Fruit fly (Drosophila melanogaster) whole organism, embryonic: ENCODE results near the gene Ufl1.

Experiments
- Adf1 ChIP-seq: fragments of 200-800 bp; sonication (Bioruptor generic); IDR thresholded peaks from 2 replicates; pipeline ENCODE4 v1.3.6; 2022; ENCODE audit warnings: missing biosample characterization, missing genetic modification characterization
- Atf3 ChIP-seq: fragments of 200-800 bp; sonication (Bioruptor generic); optimal IDR thresholded peaks from 3 replicates; lab custom pipeline; 2016; ENCODE audit warnings: missing biosample characterization, missing genetic modification characterization
- C15 ChIP-seq: fragments of 200-800 bp; sonication (Bioruptor generic); IDR thresholded peaks from 3 replicates; pipeline ENCODE4 v1.3.6; 2022; ENCODE audit warnings: missing biosample characterization, missing genetic modification characterization
- CG11504 ChIP-seq: fragments of 200-800 bp; sonication (Bioruptor generic); optimal IDR thresholded peaks from 3 replicates; lab custom pipeline; 2019; ENCODE audit warnings: missing biosample characterization, mild to moderate bottlenecking, missing genetic modification characterization, moderate library complexity
- CG11560 ChIP-seq: fragments of 200-800 bp; sonication (Bioruptor generic); IDR thresholded peaks from 3 replicates; pipeline ENCODE4 v1.3.6; 2022; ENCODE audit warnings: missing biosample characterization, missing genetic modification characterization
- CG15073 ChIP-seq: fragments of 200-800 bp; sonication (Bioruptor generic); optimal IDR thresholded peaks from 2 replicates; lab custom pipeline; 2016; ENCODE audit warnings: missing biosample characterization, missing genetic modification characterization
- CG15479 ChIP-seq: fragments of 200-800 bp; sonication (Bioruptor generic); optimal IDR thresholded peaks from 3 replicates; lab custom pipeline; 2019; ENCODE audit warnings: missing biosample characterization, mild to moderate bottlenecking, missing genetic modification characterization, moderate library complexity
- CG15601 ChIP-seq: fragments of 200-800 bp; sonication (Bioruptor generic); optimal IDR thresholded peaks from 3 replicates; lab custom pipeline; 2019; ENCODE audit warnings: missing biosample characterization, mild to moderate bottlenecking, missing genetic modification characterization, moderate library complexity
- CG1647 ChIP-seq: fragments of 200-800 bp; sonication (Bioruptor generic); optimal IDR thresholded peaks from 3 replicates; lab custom pipeline; 2016; ENCODE audit warnings: missing biosample characterization, missing genetic modification characterization
- CG16779 ChIP-seq: fragments of 200-800 bp; sonication (Bioruptor generic); IDR thresholded peaks from 2 replicates; pipeline ENCODE4 v1.3.6; 2022; ENCODE audit warnings: missing biosample characterization, missing genetic modification characterization
- CG30020 ChIP-seq: fragments of 200-800 bp; optimal IDR thresholded peaks from 2 replicates; lab custom pipeline; 2019; ENCODE audit warnings: missing biosample characterization, mild to moderate bottlenecking, missing genetic modification characterization, moderate library complexity
- CG30431 ChIP-seq: fragments of 200-800 bp; sonication (Bioruptor generic); optimal IDR thresholded peaks from 2 replicates; lab custom pipeline; 2017; ENCODE audit warnings: missing biosample characterization, missing genetic modification characterization
- CG4328 ChIP-seq: fragments of 200-800 bp; sonication (Bioruptor generic); optimal IDR thresholded peaks from 3 replicates; lab custom pipeline; 2017; ENCODE audit warnings: missing biosample characterization, missing genetic modification reagents, missing genetic modification characterization
- CG4707 ChIP-seq: fragments of 200-800 bp; sonication (Bioruptor generic); optimal IDR thresholded peaks from 2 replicates; lab custom pipeline; 2018; ENCODE audit warnings: missing biosample characterization, mild to moderate bottlenecking, missing genetic modification characterization, moderate library complexity
- CG4854 ChIP-seq: fragments of 200-800 bp; sonication (Bioruptor generic); optimal IDR thresholded peaks from 2 replicates; lab custom pipeline; 2016; ENCODE audit warnings: missing biosample characterization, missing genetic modification characterization, inconsistent platforms
- CG6654 ChIP-seq: fragments of 200-800 bp; sonication (Bioruptor generic); optimal IDR thresholded peaks from 2 replicates; lab custom pipeline; 2017; ENCODE audit warnings: missing biosample characterization, mild to moderate bottlenecking, missing genetic modification characterization
- CG6765 ChIP-seq: fragments of 200-800 bp; sonication (Bioruptor generic); optimal IDR thresholded peaks from 3 replicates; lab custom pipeline; 2017; ENCODE audit warnings: missing biosample characterization, mild to moderate bottlenecking, missing genetic modification characterization
- CG7963 ChIP-seq: fragments of 200-800 bp; sonication (Bioruptor generic); IDR thresholded peaks from 3 replicates; pipeline ENCODE4 v1.3.6; 2022; ENCODE audit warnings: missing biosample characterization, missing genetic modification characterization; ENCODE audit not compliant: partially characterized antibody
- CG8290 ChIP-seq, 3 experiments: fragments of 200-800 bp; sonication (Bioruptor generic); optimal IDR thresholded peaks; 2 replicates each; lab custom pipeline; 2016 to 2019; ENCODE audit warnings: missing biosample characterization in 3 of 3, missing genetic modification characterization in 3 of 3, mild to moderate bottlenecking in 2 of 3, moderate library complexity in 1 of 3
- CG8478 ChIP-seq: fragments of >200 bp; optimal IDR thresholded peaks from 2 replicates; lab custom pipeline; 2018
- Deaf1 ChIP-seq: fragments of 200-800 bp; optimal IDR thresholded peaks from 3 replicates; lab custom pipeline; 2019; ENCODE audit warnings: missing biosample characterization, mild to moderate bottlenecking, missing genetic modification characterization, moderate library complexity
- Dek ChIP-seq: fragments of 200-800 bp; sonication (Bioruptor generic); optimal IDR thresholded peaks from 3 replicates; lab custom pipeline; 2019; ENCODE audit warnings: missing biosample characterization, mild to moderate bottlenecking, missing genetic modification characterization, moderate library complexity
- ERR ChIP-seq: fragments of 200-800 bp; sonication (Bioruptor generic); optimal IDR thresholded peaks from 2 replicates; lab custom pipeline; 2016; ENCODE audit warnings: missing biosample characterization, missing genetic modification characterization
- Hr51 ChIP-seq, 2 experiments: fragments of 200-800 bp; sonication (Bioruptor generic); optimal IDR thresholded peaks; 2 replicates in 1 of 2; 3 replicates in 1 of 2; lab custom pipeline; 2016 to 2018; ENCODE audit warnings: missing biosample characterization in 2 of 2, missing genetic modification characterization in 2 of 2, mild to moderate bottlenecking in 1 of 2, moderate library complexity in 1 of 2
- Kr ChIP-seq: fragments of 200-800 bp; sonication (Bioruptor generic); optimal IDR thresholded peaks from 2 replicates; lab custom pipeline; 2017; ENCODE audit warnings: missing biosample characterization, mild to moderate bottlenecking, missing genetic modification characterization
- Max ChIP-seq: fragments of 200-800 bp; sonication (Bioruptor generic); optimal IDR thresholded peaks from 2 replicates; lab custom pipeline; 2016; ENCODE audit warnings: missing biosample characterization, mild to moderate bottlenecking, missing genetic modification characterization
- Sry-δ ChIP-seq: fragments of 200-800 bp; sonication (Bioruptor generic); optimal IDR thresholded peaks from 2 replicates; lab custom pipeline; 2016; ENCODE audit warnings: missing biosample characterization, missing genetic modification characterization
- Stat92E ChIP-seq, 3 experiments: fragments of >200 bp in 2 of 3; fragments of 200-800 bp in 1 of 3; sonication (Bioruptor generic) in 1 of 3; optimal IDR thresholded peaks; 2 replicates each; lab custom pipeline; 2017 to 2019; ENCODE audit warnings: missing biosample characterization in 3 of 3, missing genetic modification characterization in 3 of 3, mild to moderate bottlenecking in 1 of 3, moderate library complexity in 1 of 3
- Trl ChIP-seq, 3 experiments: fragments of >200 bp in 2 of 3; fragments of 200-800 bp in 1 of 3; sonication (Bioruptor generic) in 1 of 3; optimal IDR thresholded peaks; 2 replicates in 1 of 3; 3 replicates in 2 of 3; lab custom pipeline; 2016 to 2017; ENCODE audit warnings: missing biosample characterization in 1 of 3, missing genetic modification characterization in 1 of 3
- YL-1 ChIP-seq: fragments of 200-800 bp; sonication (Bioruptor generic); optimal IDR thresholded peaks from 3 replicates; lab custom pipeline; 2017; ENCODE audit warnings: missing biosample characterization, mild to moderate bottlenecking, missing genetic modification characterization
- az2 ChIP-seq: fragments of 200-800 bp; sonication (Bioruptor generic); optimal IDR thresholded peaks from 3 replicates; lab custom pipeline; 2016; ENCODE audit warnings: missing biosample characterization, missing genetic modification characterization
- chm ChIP-seq: fragments of 200-800 bp; sonication (Bioruptor generic); IDR thresholded peaks from 2 replicates; pipeline ENCODE4 v1.3.6; 2022; ENCODE audit warnings: missing biosample characterization, missing genetic modification characterization
- croc ChIP-seq: fragments of 200-800 bp; sonication (Bioruptor generic); conservative IDR thresholded peaks from 3 replicates; pipeline ENCODE4 v1.3.6; 2022; ENCODE audit warnings: missing biosample characterization, missing genetic modification characterization
- dmrt11E ChIP-seq: fragments of 200-800 bp; sonication (Bioruptor generic); optimal IDR thresholded peaks from 3 replicates; lab custom pipeline; 2018; ENCODE audit warnings: missing biosample characterization, mild to moderate bottlenecking, missing genetic modification characterization, moderate library complexity
- ems ChIP-seq: fragments of 200-800 bp; sonication (Bioruptor generic); optimal IDR thresholded peaks from 3 replicates; lab custom pipeline; 2016; ENCODE audit warnings: missing biosample characterization, missing genetic modification characterization
- exex ChIP-seq: fragments of 200-800 bp; sonication (Bioruptor generic); optimal IDR thresholded peaks from 4 replicates; lab custom pipeline; 2018; ENCODE audit warnings: missing biosample characterization, mild to moderate bottlenecking, missing genetic modification characterization, moderate library complexity
- eyg ChIP-seq: fragments of 200-800 bp; sonication (Bioruptor generic); optimal IDR thresholded peaks from 3 replicates; lab custom pipeline; 2016; ENCODE audit warnings: missing biosample characterization, missing genetic modification characterization
- ftz-f1 ChIP-seq: fragments of 200-800 bp; sonication (Bioruptor generic); optimal IDR thresholded peaks from 2 replicates; lab custom pipeline; 2016; ENCODE audit warnings: missing biosample characterization, missing genetic modification characterization
- ham ChIP-seq: fragments of 200-800 bp; sonication (Bioruptor generic); IDR thresholded peaks from 2 replicates; pipeline ENCODE4 v1.3.6; 2022; ENCODE audit warnings: missing biosample characterization, missing genetic modification characterization
- hbn ChIP-seq: fragments of 200-800 bp; sonication (Bioruptor generic); IDR thresholded peaks from 2 replicates; pipeline ENCODE4 v1.3.6; 2022; ENCODE audit warnings: missing biosample characterization, missing genetic modification characterization; ENCODE audit not compliant: partially characterized antibody
- hth ChIP-seq: fragments of >200 bp; optimal IDR thresholded peaks from 2 replicates; lab custom pipeline; 2017; ENCODE audit warnings: inconsistent platforms
- knrl ChIP-seq: fragments of 200-800 bp; sonication (Bioruptor generic); IDR thresholded peaks from 3 replicates; pipeline ENCODE4 v1.3.6; 2022; ENCODE audit warnings: missing biosample characterization, missing genetic modification characterization; ENCODE audit not compliant: partially characterized antibody
- otp ChIP-seq: fragments of 200-800 bp; sonication (Bioruptor generic); IDR thresholded peaks from 3 replicates; pipeline ENCODE4, ENCODE4 v1.3.6; 2022; ENCODE audit warnings: missing biosample characterization, missing genetic modification characterization
- pros ChIP-seq: fragments of 200-800 bp; sonication (Bioruptor generic); optimal IDR thresholded peaks from 3 replicates; lab custom pipeline; 2019; ENCODE audit warnings: missing biosample characterization, mild to moderate bottlenecking, missing genetic modification characterization, moderate library complexity
- sens-2 ChIP-seq: fragments of 200-800 bp; sonication (Bioruptor generic); IDR thresholded peaks from 2 replicates; pipeline ENCODE4 v1.3.6; 2022; ENCODE audit warnings: missing biosample characterization, missing genetic modification characterization
- sqz ChIP-seq: fragments of 200-800 bp; sonication (Bioruptor generic); optimal IDR thresholded peaks from 3 replicates; lab custom pipeline; 2018; ENCODE audit warnings: missing biosample characterization, mild to moderate bottlenecking, missing genetic modification characterization
- unpg ChIP-seq: fragments of 200-800 bp; sonication (Bioruptor generic); optimal IDR thresholded peaks from 3 replicates; lab custom pipeline; 2018; ENCODE audit warnings: missing biosample characterization, mild to moderate bottlenecking, missing genetic modification characterization, moderate library complexity

Gene Ufl1

DNA sequence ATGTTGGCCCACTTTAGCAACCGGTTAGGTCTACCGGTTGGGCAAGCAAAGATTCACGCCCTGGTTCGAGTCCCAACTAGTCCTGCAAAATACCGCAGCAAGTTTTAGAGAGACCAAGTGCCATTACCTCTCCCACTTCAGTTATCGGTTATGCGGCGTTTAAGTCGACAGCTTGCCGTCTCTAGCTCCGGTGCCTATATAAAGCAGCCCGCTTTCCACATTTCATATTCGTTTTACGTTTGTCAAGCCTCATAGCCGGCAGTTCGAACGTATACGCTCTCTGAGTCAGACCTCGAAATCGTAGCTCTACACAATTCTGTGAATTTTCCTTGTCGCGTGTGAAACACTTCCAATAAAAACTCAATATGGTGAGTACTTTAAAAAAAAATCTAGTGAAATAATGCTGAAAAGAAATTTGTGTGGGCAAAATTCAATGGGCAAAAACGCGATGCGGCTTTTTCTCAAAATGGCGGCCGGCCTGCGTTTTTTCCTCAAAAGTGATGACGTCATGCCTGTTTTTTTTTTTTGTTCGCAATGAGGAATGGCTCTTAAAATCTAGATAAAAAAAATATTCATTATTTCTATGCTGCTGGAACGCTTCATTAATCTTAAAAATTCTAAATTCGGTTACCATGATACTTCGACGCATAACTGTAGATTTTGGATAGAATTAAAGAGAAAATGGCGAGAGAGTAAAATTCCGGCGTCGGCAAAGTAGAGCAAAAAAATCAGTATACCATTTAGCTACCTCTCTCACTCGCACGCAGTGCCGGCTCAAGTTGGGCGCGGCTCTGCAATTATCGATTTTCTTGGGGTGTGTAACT, 12.3 kb upstream of the Ufl1 start, which contains the start of gene alphaTub84B (continued):
- TF ChIP-seq otp (GFP tag; lab: Robert Waterston, UW), result peak; percentile 75; the same call in 2 of the 3 replicates
- TF ChIP-seq Adf1, result no peak; the same call in 1 of the 2 replicates
- TF ChIP-seq ERR, result peak; percentile 69
- TF ChIP-seq knrl (GFP tag; lab: Robert Waterston, UW), result peak; percentile 35; the same call in 1 of the 3 replicates
- no peak for TF ChIP-seq CG30431
- peak; percentile 64 for TF ChIP-seq Dek (tag; lab: Kevin White, UChicago)
- TF ChIP-seq CG6654 (GFP tag; lab: Kevin White, UChicago), result no peak
- TF ChIP-seq CG4707 (GFP tag; lab: Kevin White, UChicago), result peak; percentile 68
- TF ChIP-seq hth (lab: Kevin White, UChicago), result no peak
- TF ChIP-seq Deaf1 (tag; lab: Kevin White, UChicago), result peak; percentile 32
- TF ChIP-seq az2 (GFP tag; lab: Kevin White, UChicago), result peak; percentile 24
- peak; percentile 75 for TF ChIP-seq ftz-f1
- TF ChIP-seq CG15479 (GFP tag; lab: Kevin White, UChicago), result no peak
- peak; percentile 94 for TF ChIP-seq Sry-δ (GFP tag; lab: Kevin White, UChicago)
- TF ChIP-seq YL-1, result peak; percentile 90
- TF ChIP-seq ham (GFP tag; lab: Robert Waterston, UW), result no peak
- peak in 1 of 3 experiments; percentile 96 for TF ChIP-seq Stat92E (GFP tag; optimal IDR thresholded peaks at IDR 0.05; lab: Kevin White, UChicago)
- peak in 1 of 2 experiments; percentile 54 for TF ChIP-seq Trl (optimal IDR thresholded peaks at IDR 0.05; lab: Kevin White, UChicago)
- TF ChIP-seq Trl (GFP tag; optimal IDR thresholded peaks at IDR 0.05; lab: Kevin White, UChicago), result peak; percentile 76
- peak; percentile 45 for TF ChIP-seq Max
- TF ChIP-seq CG11560 (tag; lab: Robert Waterston, UW), result no peak; the same call in 2 of the 3 replicates
- peak; percentile 80 for TF ChIP-seq eyg (GFP tag; lab: Kevin White, UChicago)
- TF ChIP-seq hbn, result no peak
- peak; percentile 60 for TF ChIP-seq CG4854
- TF ChIP-seq CG15073 (GFP tag; lab: Kevin White, UChicago), result no peak
- TF ChIP-seq Atf3 (GFP tag; lab: Kevin White, UChicago), result peak; percentile 83
- no peak for TF ChIP-seq CG8478 (lab: Kevin White, UChicago)
- TF ChIP-seq ems, result peak; percentile 55
- peak; percentile 20 to 83 for TF ChIP-seq Hr51 (GFP tag; optimal IDR thresholded peaks at IDR 0.05; lab: Kevin White, UChicago)
- peak; percentile 74 for TF ChIP-seq CG6765 (GFP tag; lab: Kevin White, UChicago)
- peak; percentile 43 for TF ChIP-seq unpg (GFP tag; lab: Kevin White, UChicago)
- 0 out of 3 replicates have a peak, but pooled peaks have one; percentile 20 for TF ChIP-seq CG7963 (GFP tag; lab: Robert Waterston, UW)
- peak; percentile 79 for TF ChIP-seq CG1647 (GFP tag; lab: Kevin White, UChicago)
- peak; percentile 28; the same call in 1 of the 3 replicates for TF ChIP-seq C15 (GFP tag; lab: Robert Waterston, UW)
- no peak for TF ChIP-seq exex (tag; lab: Kevin White, UChicago)
- TF ChIP-seq CG16779 (GFP tag; lab: Robert Waterston, UW), result peak; percentile 66
- TF ChIP-seq CG8290 (GFP tag; optimal IDR thresholded peaks at IDR 0.05; lab: Kevin White, UChicago), result peak; percentile 46
- peak; percentile 59 to 93 for TF ChIP-seq CG8290 (tag; optimal IDR thresholded peaks at IDR 0.05; lab: Kevin White, UChicago)
- TF ChIP-seq pros (GFP tag; lab: Kevin White, UChicago), result peak; percentile 33
- peak; percentile 61 for TF ChIP-seq CG4328
- TF ChIP-seq dmrt11E (tag; lab: Kevin White, UChicago), result peak; percentile 16
- no peak for TF ChIP-seq croc (GFP tag; lab: Robert Waterston, UW)
- TF ChIP-seq CG30020 (tag; lab: Kevin White, UChicago), result no peak
- TF ChIP-seq CG11504 (tag; lab: Kevin White, UChicago), result peak; percentile 48
- peak; percentile 99 for TF ChIP-seq sqz
- TF ChIP-seq CG15601 (tag; lab: Kevin White, UChicago), result peak; percentile 55
- TF ChIP-seq Kr (GFP tag; lab: Kevin White, UChicago), result no peak
- TF ChIP-seq sens-2 (GFP tag; lab: Robert Waterston, UW), result 0 out of 2 replicates have a peak, but pooled peaks have one; percentile 31
- TF ChIP-seq chm (GFP tag; lab: Robert Waterston, UW), result peak; percentile 96
